Fruit fly (Drosophila melanogaster) whole organism: ENCODE results near the gene Peritrophin-15b.

ENCODE experiments used
- CG8478 ChIP-seq: fragments of >200 bp; optimal IDR thresholded peaks from 2 replicates; lab custom pipeline; 2018; ENCODE audit warnings: inconsistent platforms
- Dll ChIP-seq: fragments of >200 bp; optimal IDR thresholded peaks from 2 replicates; lab custom pipeline; 2017
- EcR ChIP-seq, 2 experiments: fragments of >200 bp; optimal IDR thresholded peaks; 2 replicates each; lab custom pipeline; 2017; ENCODE audit warnings: missing biosample characterization in 2 of 2, missing genetic modification characterization in 2 of 2, missing genetic modification reagents in 2 of 2
- pan ChIP-seq: fragments of >200 bp; optimal IDR thresholded peaks from 2 replicates; lab custom pipeline; 2017
- psq ChIP-seq: fragments of >200 bp; optimal IDR thresholded peaks from 2 replicates; lab custom pipeline; 2017
- usp ChIP-seq: fragments of >200 bp; optimal IDR thresholded peaks from 2 replicates; lab custom pipeline; 2017; ENCODE audit warnings: missing biosample characterization, missing genetic modification characterization, mixed read lengths

DNA sequence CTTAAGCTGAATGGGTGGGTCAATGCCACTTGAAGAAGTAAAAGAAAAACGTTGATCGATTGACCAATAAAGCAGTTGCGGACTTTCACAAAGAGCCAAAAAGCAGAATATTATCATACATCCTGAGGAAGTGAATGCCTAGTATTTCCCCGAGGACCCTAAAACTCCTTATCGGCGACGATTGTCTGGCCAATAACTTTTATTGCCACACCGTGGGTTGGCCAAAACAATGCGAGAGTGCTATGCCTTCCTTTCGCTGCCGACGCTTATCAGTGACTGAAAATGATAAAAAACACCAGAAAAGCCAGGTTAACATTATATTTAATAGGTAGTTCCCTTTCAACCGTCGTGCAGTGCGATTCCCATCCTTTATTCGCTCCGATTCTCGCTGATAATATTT lies 42.9 kb downstream of the Peritrophin-15b start, which contains the start of gene Mur29B:
- TF ChIP-seq psq (no peak), usp (no peak), CG8478 (lab: Kevin White, UChicago) (no peak), Dll (no peak), pan (lab: Kevin White, UChicago) (no peak), EcR (GFP tag; optimal IDR thresholded peaks at IDR 0.05; lab: Kevin White, UChicago) (no peak)
